Fruit fly (Drosophila melanogaster): ENCODE results near the gene Eig71Ef.

Eig71Ef gene

dm6 chr3L:15631067-15631466, 26.1 kb downstream of the Eig71Ef start:
- no peak for TF ChIP-seq Side (GFP tag; optimal IDR thresholded peaks at IDR 0.05)
- peak; percentile 65 for TF ChIP-seq sd (tag; optimal IDR thresholded peaks at IDR 0.05)
- peak; percentile 34 for TF ChIP-seq Med (GFP tag)

- TF ChIP-seq CG17328 (GFP tag; IDR thresholded peaks at IDR 0.05) (no peak), gsb (GFP tag; IDR thresholded peaks at IDR 0.05) (no peak), CG17385 (GFP tag; optimal IDR thresholded peaks at IDR 0.05) (no peak), Optix (GFP tag; IDR thresholded peaks at IDR 0.05) (no peak), stwl (tag; optimal IDR thresholded peaks at IDR 0.05) (no peak), CG8359 (GFP tag; optimal IDR thresholded peaks at IDR 0.05; ENCODE audit: borderline replicate concordance) (no peak), lola (GFP tag; optimal IDR thresholded peaks at IDR 0.05) (no peak), CG8924 (tag; optimal IDR thresholded peaks at IDR 0.05) (no peak), sens-2 (GFP tag; IDR thresholded peaks at IDR 0.05) (no peak), Sry-δ (GFP tag; optimal IDR thresholded peaks at IDR 0.05) (no peak), repo (GFP tag; optimal IDR thresholded peaks at IDR 0.05) (no peak), CG7357 (GFP tag; IDR thresholded peaks at IDR 0.05) (no peak), CG9437 (GFP tag; optimal IDR thresholded peaks at IDR 0.05) (peak; percentile 31), CG32767 (GFP tag; IDR thresholded peaks at IDR 0.05) (no peak), CG7372 (GFP tag; IDR thresholded peaks at IDR 0.05) (peak; percentile 92), Poxn (GFP tag; IDR thresholded peaks at IDR 0.05) (no peak), CG31365 (tag; optimal IDR thresholded peaks at IDR 0.05) (no peak), Ets65A (GFP tag) (peak; percentile 52), Mad (GFP tag; optimal IDR thresholded peaks at IDR 0.05) (no peak), CG16779 (GFP tag; IDR thresholded peaks at IDR 0.05) (0 out of 2 replicates have a peak, but pooled peaks have one; percentile 27), Abd-B (GFP tag; optimal IDR thresholded peaks at IDR 0.05) (no peak), Med (GFP tag) (peak; percentile 25), CG12071 (GFP tag; optimal IDR thresholded peaks at IDR 0.05) (no peak), fd64A (GFP tag; optimal IDR thresholded peaks at IDR 0.05) (no peak), CG11247 (GFP tag; IDR thresholded peaks at IDR 0.05) (no peak), unc-4 (GFP tag; IDR thresholded peaks at IDR 0.05; ENCODE audit: partially characterized antibody) (no peak), CG10147 (GFP tag; optimal IDR thresholded peaks at IDR 0.05) (no peak), Dbx (GFP tag; IDR thresholded peaks at IDR 0.05) (no peak), inv (GFP tag; IDR thresholded peaks at IDR 0.05; ENCODE audit: partially characterized antibody) (no peak), ftz-f1 (GFP tag; optimal IDR thresholded peaks at IDR 0.05) (no peak), Kr (GFP tag; optimal IDR thresholded peaks at IDR 0.05) (no peak), NC2α (GFP tag; optimal IDR thresholded peaks at IDR 0.05) (no peak), lilli (GFP tag; optimal IDR thresholded peaks at IDR 0.05) (no peak), CG5180 (GFP tag; optimal IDR thresholded peaks at IDR 0.05) (no peak), Sox102F (GFP tag; optimal IDR thresholded peaks at IDR 0.05) (no peak), CG14710 (tag; optimal IDR thresholded peaks at IDR 0.05) (no peak)
Observed at dm6 chr3L:15627295-15627694, 29.9 kb downstream of the Eig71Ef start.

- TF ChIP-seq pnt (GFP tag; optimal IDR thresholded peaks at IDR 0.05) (peak; percentile 43), fu2 (GFP tag; optimal IDR thresholded peaks at IDR 0.05) (no peak), CrebB (tag; optimal IDR thresholded peaks at IDR 0.05) (peak; percentile 52), gfzf (GFP tag; optimal IDR thresholded peaks at IDR 0.05) (no peak), CG6854 (GFP tag; optimal IDR thresholded peaks at IDR 0.05) (peak; percentile 81), onecut (GFP tag; IDR thresholded peaks at IDR 0.05) (peak; percentile 45), Med (GFP tag) (peak; percentile 92), psq (GFP tag; optimal IDR thresholded peaks at IDR 0.05) (peak; percentile 59), Atf3 (GFP tag; optimal IDR thresholded peaks at IDR 0.05) (peak; percentile 13), sens (GFP tag) (peak; percentile 93), Hr51 (GFP tag; optimal IDR thresholded peaks at IDR 0.05) (peak in 1 of 2 experiments; percentile 95), az2 (GFP tag; optimal IDR thresholded peaks at IDR 0.05) (peak; percentile 89), MTF-1 (GFP tag; optimal IDR thresholded peaks at IDR 0.05; ENCODE audit: borderline replicate concordance) (peak; percentile 74)
Observed at dm6 chr3L:15625676-15626414, 31.3 kb downstream of the Eig71Ef start.

Measured in whole organism, embryonic.